Worm (Caenorhabditis elegans): ENCODE measurements around the gene F55A11.7.
A peak's percentile ranks its signal among the peaks of the same experiment; 100 is the strongest.

The F55A11.7 gene

DNA sequence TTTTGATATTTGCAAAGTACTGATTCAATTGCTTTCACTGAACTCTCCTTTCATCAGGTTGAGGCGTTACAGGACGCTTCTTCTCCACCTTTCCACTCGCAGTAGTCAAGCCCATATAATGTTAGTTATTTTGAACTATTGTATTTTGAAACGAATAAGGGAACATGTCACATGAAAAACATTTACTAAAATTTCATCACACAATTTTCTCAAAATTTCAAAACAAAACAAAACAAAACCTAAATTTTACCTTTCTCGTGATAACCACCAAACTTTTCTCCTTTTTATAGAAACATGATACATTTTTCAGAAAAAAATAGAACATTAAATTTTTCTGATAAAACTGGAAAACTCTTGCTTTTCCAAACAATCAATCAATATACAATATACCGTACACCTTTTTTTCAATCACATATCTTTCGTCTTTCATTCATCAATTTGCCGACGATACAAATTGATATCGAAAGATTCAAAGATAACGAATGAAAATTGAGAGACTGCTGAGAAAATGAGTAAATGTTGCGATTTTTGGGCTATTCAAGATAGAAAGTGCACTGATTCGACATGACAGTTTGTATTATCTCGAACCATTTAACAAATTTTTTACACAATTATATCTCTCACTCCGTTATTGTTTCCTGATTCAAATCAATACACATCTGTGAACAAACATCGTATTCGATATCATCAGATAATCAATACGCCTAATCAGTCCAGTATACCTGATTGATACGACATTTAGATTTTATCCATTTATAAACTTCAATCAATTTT, 14.0 kb upstream of the F55A11.7 start:
- no peak for TF ChIP-seq F39B2.1 (GFP tag; IDR thresholded peaks at IDR 0.05)
- no peak for TF ChIP-seq pha-4 (tag; optimal IDR thresholded peaks at IDR 0.05)
- no peak for TF ChIP-seq cebp-1 (GFP tag; IDR thresholded peaks at IDR 0.05)
- peak; percentile 39 for TF ChIP-seq cebp-1 (tag; optimal IDR thresholded peaks at IDR 0.05)
- TF ChIP-seq Y56A3A.18 (GFP tag; IDR thresholded peaks at IDR 0.05): no peak
- TF ChIP-seq F23B12.7 (tag; optimal IDR thresholded peaks at IDR 0.05; ENCODE audit: insufficient read depth): no peak
- TF ChIP-seq ztf-25 (GFP tag; IDR thresholded peaks at IDR 0.05): no peak
- TF ChIP-seq ztf-26 (tag; optimal IDR thresholded peaks at IDR 0.05): peak; percentile 12
- TF ChIP-seq madf-6 (GFP tag; IDR thresholded peaks at IDR 0.05): no peak
- TF ChIP-seq rec-8 (tag; optimal IDR thresholded peaks at IDR 0.05): no peak
- no peak for TF ChIP-seq nhr-27 (tag; optimal IDR thresholded peaks at IDR 0.05)
- no peak for TF ChIP-seq die-1 (tag; optimal IDR thresholded peaks at IDR 0.05)
- no peak for TF ChIP-seq him-1 (tag; optimal IDR thresholded peaks at IDR 0.05)
- TF ChIP-seq tbx-9 (tag; optimal IDR thresholded peaks at IDR 0.05; ENCODE audit: borderline replicate concordance): no peak
- no peak for TF ChIP-seq mxl-1 (tag; optimal IDR thresholded peaks at IDR 0.05)
- TF ChIP-seq F10E7.11 (tag; optimal IDR thresholded peaks at IDR 0.05): no peak
- TF ChIP-seq lin-40 (tag; optimal IDR thresholded peaks at IDR 0.05): peak; percentile 21
- no peak for TF ChIP-seq ztf-18 (tag; optimal IDR thresholded peaks at IDR 0.05)
- no peak for TF ChIP-seq Y53F4B.3 (GFP tag; IDR thresholded peaks at IDR 0.05)
- no peak for TF ChIP-seq dpff-1 (tag; optimal IDR thresholded peaks at IDR 0.05)
- no peak for TF ChIP-seq efl-1 (GFP tag; optimal IDR thresholded peaks at IDR 0.05)
- TF ChIP-seq unc-130 (GFP tag; optimal IDR thresholded peaks at IDR 0.05): no peak
- TF ChIP-seq ztf-3 (GFP tag; optimal IDR thresholded peaks at IDR 0.05): no peak
- TF ChIP-seq attf-6 (GFP tag; IDR thresholded peaks at IDR 0.05): no peak
- no peak for TF ChIP-seq egl-18 (GFP tag; IDR thresholded peaks at IDR 0.05)

DNA sequence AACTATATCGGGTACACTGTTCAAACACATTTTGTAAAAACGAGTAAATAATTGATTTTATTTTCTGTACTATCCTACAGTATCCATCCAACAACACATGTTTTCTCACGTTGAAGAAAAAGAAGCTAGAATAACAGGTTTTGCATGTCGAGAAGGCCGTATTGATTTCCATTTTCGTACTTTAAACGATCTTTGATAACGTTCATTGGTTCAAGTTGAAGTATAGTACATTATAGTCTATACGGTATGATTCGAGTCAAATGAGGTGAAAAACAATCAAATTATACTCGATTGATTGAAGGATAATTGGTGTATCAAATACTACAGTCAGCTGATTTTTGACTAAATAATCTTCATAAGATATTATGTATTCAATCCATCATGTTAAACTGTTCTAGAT, 13.2 kb upstream of the F55A11.7 start:
- TF ChIP-seq hmg-20 (GFP tag; IDR thresholded peaks at IDR 0.05): no peak
- TF ChIP-seq B0035.1 (tag; optimal IDR thresholded peaks at IDR 0.05): no peak
- TF ChIP-seq nhr-80 (tag; optimal IDR thresholded peaks at IDR 0.05): no peak
- no peak for TF ChIP-seq lin-40 (tag; optimal IDR thresholded peaks at IDR 0.05)
- TF ChIP-seq nhr-179 (tag; optimal IDR thresholded peaks at IDR 0.05): no peak
- no peak for TF ChIP-seq mel-28 (tag; optimal IDR thresholded peaks at IDR 0.05; ENCODE audit: borderline replicate concordance)
- no peak for TF ChIP-seq tbx-9 (tag; optimal IDR thresholded peaks at IDR 0.05; ENCODE audit: borderline replicate concordance)
- no peak for TF ChIP-seq repo-1 (tag; optimal IDR thresholded peaks at IDR 0.05)
- no peak for TF ChIP-seq B0336.3 (GFP tag; IDR thresholded peaks at IDR 0.05)
- TF ChIP-seq gei-17 (GFP tag; optimal IDR thresholded peaks at IDR 0.05): no peak
- TF ChIP-seq Y53F4B.3 (GFP tag; IDR thresholded peaks at IDR 0.05): no peak
- no peak for TF ChIP-seq chd-7 (tag; optimal IDR thresholded peaks at IDR 0.05)
- TF ChIP-seq snpc-3.4 (tag; optimal IDR thresholded peaks at IDR 0.05): no peak
- no peak for TF ChIP-seq bed-1 (GFP tag; IDR thresholded peaks at IDR 0.05)
- TF ChIP-seq madf-3 (GFP tag; IDR thresholded peaks at IDR 0.05): no peak
- TF ChIP-seq lin-54 (GFP tag; optimal IDR thresholded peaks at IDR 0.05): no peak
- TF ChIP-seq F52B5.7 (tag; optimal IDR thresholded peaks at IDR 0.05): no peak
